Worm (Caenorhabditis elegans): ENCODE data around the gene dhrr-1.

DNA sequence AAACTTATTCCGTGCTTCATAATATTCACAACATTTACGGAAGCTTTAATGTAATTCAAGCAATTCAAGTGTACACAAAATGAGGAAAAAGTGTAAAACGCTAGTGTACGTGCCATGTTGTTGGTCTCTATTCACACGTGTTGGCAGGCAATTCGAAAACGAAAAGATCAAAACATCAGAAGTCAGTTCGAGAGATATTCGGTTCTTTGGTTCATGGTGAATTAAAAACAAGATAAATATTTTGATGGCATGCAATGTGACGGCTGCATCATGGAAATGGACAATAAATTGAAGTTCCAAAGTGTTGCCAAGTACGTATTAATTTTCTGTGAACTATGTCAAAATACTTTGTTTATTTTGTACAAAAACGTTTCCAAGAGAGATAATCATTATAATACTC, 22.4 kb upstream of the dhrr-1 start:
- TF ChIP-seq scrt-1 (GFP tag; IDR thresholded peaks at IDR 0.05): no peak
- TF ChIP-seq aly-1 (tag; optimal IDR thresholded peaks at IDR 0.05): no peak
- TF ChIP-seq hmg-4 (GFP tag; optimal IDR thresholded peaks at IDR 0.05): no peak
- no peak for TF ChIP-seq ceh-13 (GFP tag; optimal IDR thresholded peaks at IDR 0.05)
- TF ChIP-seq B0310.2 (tag; optimal IDR thresholded peaks at IDR 0.05): no peak

All from whole organism, early embryonic.